Worm (Caenorhabditis elegans) whole organism, L1 larva: Measurements from ENCODE around the gene F26A10.2.

Source experiments
- C04F5.9 ChIP-seq: sonication (generic microtip); optimal IDR thresholded peaks from 2 replicates; lab custom pipeline; 2016; ENCODE audit warnings: missing genetic modification characterization, missing compliant biosample characterization
- C16A3.4 ChIP-seq: fragments of 150-350 bp; optimal IDR thresholded peaks from 2 replicates; lab custom pipeline; 2014; ENCODE audit warnings: missing biosample characterization, missing genetic modification characterization
- C34B4.2 ChIP-seq: sonication (generic microtip); optimal IDR thresholded peaks from 2 replicates; lab custom pipeline; 2017; ENCODE audit warnings: mild to moderate bottlenecking, missing genetic modification characterization, missing compliant biosample characterization
- Y116A8C.19 ChIP-seq: sonication (generic microtip); optimal IDR thresholded peaks from 2 replicates; lab custom pipeline; 2016; ENCODE audit warnings: missing compliant biosample characterization, missing genetic modification characterization, borderline replicate concordance
- blmp-1 ChIP-seq: fragments of 150-350 bp; optimal IDR thresholded peaks from 2 replicates; lab custom pipeline; 2014; ENCODE audit warnings: missing biosample characterization, missing genetic modification characterization
- ceh-82 ChIP-seq, 3 experiments: fragments of 150-350 bp in 1 of 3; sonication (generic microtip) in 2 of 3; optimal IDR thresholded peaks; 2 replicates each; lab custom pipeline; 2014 to 2017; ENCODE audit warnings: missing biosample characterization in 3 of 3, missing genetic modification characterization in 3 of 3
- dsc-1 ChIP-seq: sonication (generic microtip); optimal IDR thresholded peaks from 2 replicates; lab custom pipeline; 2016; ENCODE audit warnings: mild to moderate bottlenecking, missing genetic modification characterization, missing compliant biosample characterization
- egl-27 ChIP-seq, 2 experiments: fragments of 150-350 bp in 1 of 2; sonication (generic microtip); optimal IDR thresholded peaks; 3 replicates each; lab custom pipeline; 2017 to 2018; ENCODE audit warnings: missing biosample characterization in 2 of 2, missing genetic modification characterization in 2 of 2, missing genetic modification reagents in 2 of 2
- elt-3 ChIP-seq, 6 experiments: fragments of 150-350 bp in 1 of 6; sonication (generic microtip); optimal IDR thresholded peaks; 2 replicates each; lab custom pipeline; 2017 to 2018; ENCODE audit warnings: missing biosample characterization in 6 of 6, missing genetic modification characterization in 6 of 6, inconsistent platforms in 1 of 6
- fkh-8 ChIP-seq: sonication (generic microtip); optimal IDR thresholded peaks from 2 replicates; lab custom pipeline; 2016; ENCODE audit warnings: mild to moderate bottlenecking, missing genetic modification characterization, missing compliant biosample characterization
- hlh-17 ChIP-seq: fragments of 200-800 bp; sonication (Bioruptor generic); optimal IDR thresholded peaks from 2 replicates; lab custom pipeline; 2018; ENCODE audit warnings: missing genetic modification characterization, mild to moderate bottlenecking, missing compliant biosample characterization, moderate library complexity, borderline replicate concordance
- hlh-4 ChIP-seq: sonication (generic microtip); optimal IDR thresholded peaks from 2 replicates; lab custom pipeline; 2016; ENCODE audit warnings: mild to moderate bottlenecking, missing genetic modification characterization, missing compliant biosample characterization
- hpl-2 ChIP-seq: fragments of 150-350 bp; optimal IDR thresholded peaks from 2 replicates; lab custom pipeline; 2014; ENCODE audit warnings: missing biosample characterization, missing genetic modification reagents, missing genetic modification characterization
- irx-1 ChIP-seq: sonication (generic microtip); optimal IDR thresholded peaks from 2 replicates; lab custom pipeline; 2016; ENCODE audit warnings: missing genetic modification characterization, missing compliant biosample characterization
- lin-13 ChIP-seq: fragments of 150-350 bp; optimal IDR thresholded peaks from 2 replicates; lab custom pipeline; 2014; ENCODE audit warnings: missing biosample characterization, missing genetic modification reagents, missing genetic modification characterization
- lin-14 ChIP-seq: fragments of 200-800 bp; sonication (Bioruptor generic); optimal IDR thresholded peaks from 2 replicates; lab custom pipeline; 2018; ENCODE audit warnings: mild to moderate bottlenecking, missing genetic modification characterization, moderate library complexity, missing compliant biosample characterization
- lin-15B ChIP-seq: fragments of 150-350 bp; sonication (generic microtip); optimal IDR thresholded peaks from 3 replicates; lab custom pipeline; 2014; ENCODE audit warnings: missing biosample characterization, missing genetic modification characterization
- lin-35 ChIP-seq, 2 experiments: fragments of 150-350 bp; optimal IDR thresholded peaks; 2 replicates each; lab custom pipeline; 2014; ENCODE audit warnings: missing biosample characterization in 2 of 2, missing genetic modification characterization in 2 of 2, missing genetic modification reagents in 2 of 2
- lsy-2 ChIP-seq, 2 experiments: fragments of 150-350 bp; optimal IDR thresholded peaks; 2 replicates each; lab custom pipeline; 2014; ENCODE audit warnings: missing biosample characterization in 2 of 2, missing genetic modification characterization in 2 of 2
- mab-9 ChIP-seq: fragments of 200-800 bp; sonication (Bioruptor generic); IDR thresholded peaks from 2 replicates; pipeline ENCODE4 v1.3.6; 2022; ENCODE audit warnings: missing genetic modification reagents, missing genetic modification characterization, missing compliant biosample characterization
- mdl-1 ChIP-seq, 2 experiments: fragments of 150-350 bp; optimal IDR thresholded peaks; 2 replicates each; lab custom pipeline; 2014 to 2017; ENCODE audit warnings: missing biosample characterization in 2 of 2, missing genetic modification characterization in 2 of 2, inconsistent platforms in 1 of 2
- mep-1 ChIP-seq: fragments of 150-350 bp; optimal IDR thresholded peaks from 2 replicates; lab custom pipeline; 2014; ENCODE audit warnings: missing biosample characterization, missing genetic modification characterization
- nhr-11 ChIP-seq: fragments of 150-350 bp; optimal IDR thresholded peaks from 2 replicates; lab custom pipeline; 2014; ENCODE audit warnings: missing biosample characterization, missing genetic modification characterization
- nhr-20 ChIP-seq: sonication (generic microtip); optimal IDR thresholded peaks from 2 replicates; lab custom pipeline; 2016; ENCODE audit warnings: mild to moderate bottlenecking, missing genetic modification characterization, missing compliant biosample characterization
- nhr-237 ChIP-seq: fragments of 150-350 bp; optimal IDR thresholded peaks from 2 replicates; lab custom pipeline; 2014; ENCODE audit warnings: missing biosample characterization, missing genetic modification characterization
- nhr-28 ChIP-seq: fragments of 150-350 bp; optimal IDR thresholded peaks from 2 replicates; lab custom pipeline; 2014; ENCODE audit warnings: missing biosample characterization, missing genetic modification characterization
- nhr-71 ChIP-seq: sonication (generic microtip); optimal IDR thresholded peaks from 2 replicates; lab custom pipeline; 2016; ENCODE audit warnings: mild to moderate bottlenecking, missing genetic modification characterization, moderate library complexity, missing compliant biosample characterization
- nhr-84 ChIP-seq: sonication (generic microtip); optimal IDR thresholded peaks from 2 replicates; lab custom pipeline; 2017; ENCODE audit warnings: missing biosample characterization, missing genetic modification characterization
- nhr-85 ChIP-seq: sonication (generic microtip); peaks from one replicate; lab custom pipeline; 2016; ENCODE audit warnings: missing genetic modification characterization, inconsistent platforms, missing compliant biosample characterization
- nhr-90 ChIP-seq: sonication (generic microtip); optimal IDR thresholded peaks from 2 replicates; lab custom pipeline; 2016; ENCODE audit warnings: mild to moderate bottlenecking, missing genetic modification characterization, missing compliant biosample characterization; ENCODE audit not compliant: poor library complexity
- pqm-1 ChIP-seq: sonication (generic microtip); optimal IDR thresholded peaks from 3 replicates; lab custom pipeline; 2017; ENCODE audit warnings: missing biosample characterization, missing genetic modification characterization
- snpc-4 ChIP-seq: fragments of 150-350 bp; optimal IDR thresholded peaks from 2 replicates; lab custom pipeline; 2014; ENCODE audit warnings: missing biosample characterization, missing genetic modification characterization
- snu-23 ChIP-seq: sonication (generic microtip); optimal IDR thresholded peaks from 2 replicates; lab custom pipeline; 2016; ENCODE audit warnings: missing genetic modification characterization, missing compliant biosample characterization
- tbx-2 ChIP-seq: sonication (generic microtip); optimal IDR thresholded peaks from 2 replicates; lab custom pipeline; 2016; ENCODE audit warnings: missing genetic modification characterization, missing compliant biosample characterization
- unc-130 ChIP-seq: fragments of 150-350 bp; optimal IDR thresholded peaks from 2 replicates; lab custom pipeline; 2017; ENCODE audit warnings: missing biosample characterization, missing genetic modification characterization, inconsistent platforms
- unc-62 ChIP-seq: fragments of 150-350 bp; optimal IDR thresholded peaks from 2 replicates; lab custom pipeline; 2014; ENCODE audit warnings: missing biosample characterization, missing genetic modification reagents, missing genetic modification characterization
- unc-98 ChIP-seq: fragments of 200-800 bp; sonication (Bioruptor generic); IDR thresholded peaks from 2 replicates; pipeline ENCODE4 v1.3.6; 2022; ENCODE audit warnings: missing genetic modification characterization, missing compliant biosample characterization
- vab-15 ChIP-seq: sonication (generic microtip); optimal IDR thresholded peaks from 2 replicates; lab custom pipeline; 2017; ENCODE audit warnings: missing genotype, mild to moderate bottlenecking, missing genetic modification characterization, missing compliant biosample characterization

The F26A10.2 gene

DNA sequence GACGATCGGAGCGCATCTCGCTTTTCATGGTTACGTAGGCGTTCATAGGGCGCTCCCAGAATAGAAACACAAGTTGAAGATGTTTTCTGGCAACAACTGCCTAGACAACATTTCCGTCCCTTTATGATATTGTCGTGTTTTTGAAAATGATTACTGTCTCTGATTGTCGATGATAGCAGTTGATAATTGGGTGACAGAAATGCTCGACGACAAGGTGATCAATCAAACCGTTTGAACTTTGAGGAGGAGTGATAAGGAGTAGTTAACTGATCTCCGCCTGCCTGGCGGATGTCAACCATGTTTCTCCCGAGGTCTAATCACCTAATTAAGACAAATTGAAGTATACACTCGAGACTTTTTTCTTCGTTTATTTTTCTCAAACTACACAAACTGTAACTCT, 61.3 kb downstream of the F26A10.2 start:
- peak; percentile 3 for TF ChIP-seq snu-23 (GFP tag; lab: Kevin White, UChicago)
- no peak for TF ChIP-seq C16A3.4 (tag; lab: Kevin White, UChicago)
- TF ChIP-seq unc-98 (GFP tag; lab: Robert Waterston, UW), result no peak
- TF ChIP-seq hlh-17 (GFP tag; lab: Kevin White, UChicago), result no peak
- peak; percentile 59 for TF ChIP-seq blmp-1 (tag; lab: Kevin White, UChicago)
- TF ChIP-seq C34B4.2 (tag; lab: Kevin White, UChicago), result no peak
- TF ChIP-seq tbx-2 (tag; lab: Kevin White, UChicago), result peak; percentile 27
- TF ChIP-seq nhr-85, result peak; percentile 80
- TF ChIP-seq Y116A8C.19 (tag; lab: Kevin White, UChicago), result no peak
- TF ChIP-seq snpc-4, result no peak
- peak in 1 of 2 experiments; percentile 5 for TF ChIP-seq lsy-2 (tag; optimal IDR thresholded peaks at IDR 0.05; lab: Kevin White, UChicago)
- TF ChIP-seq lin-15B (tag; lab: Kevin White, UChicago), result no peak
- peak; percentile 29 for TF ChIP-seq nhr-90 (tag; lab: Kevin White, UChicago)
- peak; percentile 58 for TF ChIP-seq lin-14 (GFP tag; lab: Kevin White, UChicago)
- peak; percentile 78 for TF ChIP-seq unc-130 (tag; lab: Kevin White, UChicago)
- TF ChIP-seq nhr-71 (tag; lab: Kevin White, UChicago), result peak; percentile 44
- peak in 5 of 6 experiments; percentile 78 to 95 (median 79) for TF ChIP-seq elt-3 (tag; optimal IDR thresholded peaks at IDR 0.05; lab: Kevin White, UChicago)
- TF ChIP-seq nhr-237 (tag; lab: Kevin White, UChicago), result no peak
- no peak for TF ChIP-seq mep-1 (tag; lab: Kevin White, UChicago)
- TF ChIP-seq vab-15 (tag; lab: Kevin White, UChicago), result no peak
- TF ChIP-seq nhr-28 (tag; lab: Kevin White, UChicago), result no peak
- TF ChIP-seq ceh-82 (tag; optimal IDR thresholded peaks at IDR 0.05; lab: Kevin White, UChicago), result no peak
- TF ChIP-seq nhr-84 (tag; lab: Kevin White, UChicago), result no peak
- peak in 1 of 2 experiments; percentile 8 for TF ChIP-seq lin-35 (GFP tag; optimal IDR thresholded peaks at IDR 0.05; lab: Kevin White, UChicago)
- TF ChIP-seq egl-27 (tag; optimal IDR thresholded peaks at IDR 0.05; lab: Kevin White, UChicago), result no peak
- TF ChIP-seq nhr-20, result peak; percentile 53

DNA sequence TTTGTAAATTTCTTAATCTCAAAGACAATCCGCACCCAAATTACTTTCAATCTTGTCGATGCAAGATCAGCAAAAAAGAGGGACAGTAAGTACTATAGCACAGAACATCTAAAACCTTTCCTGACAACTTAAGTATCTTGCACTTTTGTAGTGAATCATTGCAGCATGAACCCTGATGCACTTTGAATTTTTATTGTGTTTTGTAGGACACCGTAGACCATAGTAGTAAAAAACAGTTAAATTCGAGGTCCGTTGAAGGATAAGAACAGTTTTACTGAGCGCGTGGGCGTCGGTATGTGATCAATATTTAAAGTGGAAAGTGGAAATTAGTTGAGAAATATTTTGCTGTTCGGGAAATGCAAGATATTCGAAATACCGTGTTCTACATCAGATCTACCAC, 63.0 kb downstream of the F26A10.2 start:
- no peak for TF ChIP-seq C34B4.2 (tag; lab: Kevin White, UChicago)
- TF ChIP-seq fkh-8 (tag; lab: Kevin White, UChicago), result no peak
- no peak for TF ChIP-seq mdl-1 (tag; optimal IDR thresholded peaks at IDR 0.05; lab: Kevin White, UChicago)
- no peak for TF ChIP-seq nhr-11
- no peak for TF ChIP-seq irx-1 (tag; lab: Kevin White, UChicago)
- no peak for TF ChIP-seq lin-13 (GFP tag; lab: Kevin White, UChicago)
- no peak for TF ChIP-seq unc-62 (GFP tag; lab: Kevin White, UChicago)
- no peak for TF ChIP-seq C04F5.9 (tag; lab: Kevin White, UChicago)
- TF ChIP-seq dsc-1 (tag; lab: Kevin White, UChicago), result no peak
- TF ChIP-seq pqm-1 (tag; lab: Kevin White, UChicago), result no peak
- no peak for TF ChIP-seq lin-14 (GFP tag; lab: Kevin White, UChicago)
- TF ChIP-seq nhr-28 (tag; lab: Kevin White, UChicago), result no peak
- TF ChIP-seq mab-9 (GFP tag; lab: Robert Waterston, UW), result no peak
- no peak for TF ChIP-seq hpl-2 (GFP tag; lab: Kevin White, UChicago)
- TF ChIP-seq hlh-4 (tag; lab: Kevin White, UChicago), result no peak
- TF ChIP-seq, all 84 proteins: peak for 0
